Worm (Caenorhabditis elegans) whole organism, midembryonic: ENCODE data around the gene lit-1.

Source experiments
- flt-1 ChIP-seq: fragments of 200-800 bp; sonication (Bioruptor generic); IDR thresholded peaks from 2 replicates; pipeline ENCODE4 v1.3.6; 2022; ENCODE audit warnings: missing genetic modification characterization, missing compliant biosample characterization
- tab-1 ChIP-seq: fragments of 200-800 bp; sonication (Bioruptor generic); IDR thresholded peaks from 2 replicates; pipeline ENCODE4 v1.3.6; 2022; ENCODE audit warnings: missing genetic modification characterization, missing compliant biosample characterization

ce11 chrIII:13713807-13714206 is 12.0 kb downstream of the lit-1 start:
- no peak; the same call in 1 of the 2 replicates for TF ChIP-seq tab-1
- TF ChIP-seq flt-1 (GFP tag; lab: Robert Waterston, UW), result 0 out of 2 replicates have a peak, but pooled peaks have one; percentile 47
